Worm (Caenorhabditis elegans) whole organism, young adult: ENCODE measurements around the gene fdgt-1.

Source experiments
- F33H1.4 ChIP-seq: fragments of 200-800 bp; sonication (Bioruptor generic); IDR thresholded peaks from 2 replicates; pipeline ENCODE4 v1.3.6; 2022; ENCODE audit warnings: missing genetic modification reagents, missing genetic modification characterization, missing compliant biosample characterization
- F49E8.2 ChIP-seq: sonication (generic microtip); optimal IDR thresholded peaks from 3 replicates; lab custom pipeline; 2017; ENCODE audit warnings: missing genetic modification characterization, mild to moderate bottlenecking, missing compliant biosample characterization, antibody characterized with exemption, moderate library complexity; ENCODE audit not compliant: insufficient read depth
- F52B5.7 ChIP-seq: sonication (generic microtip); optimal IDR thresholded peaks from 2 replicates; lab custom pipeline; 2016; ENCODE audit warnings: mild to moderate bottlenecking, missing genetic modification characterization, missing compliant biosample characterization
- T07F8.4 ChIP-seq: sonication (generic microtip); optimal IDR thresholded peaks from 2 replicates; lab custom pipeline; 2016; ENCODE audit warnings: mild to moderate bottlenecking, missing genetic modification characterization, moderate library complexity, missing compliant biosample characterization
- atf-7 ChIP-seq: sonication (generic microtip); optimal IDR thresholded peaks from 2 replicates; lab custom pipeline; 2017; ENCODE audit warnings: mild to moderate bottlenecking, missing genetic modification characterization, missing compliant biosample characterization
- attf-5 ChIP-seq: fragments of 200-800 bp; sonication (Bioruptor generic); optimal IDR thresholded peaks from 2 replicates; lab custom pipeline; 2018; ENCODE audit warnings: mild to moderate bottlenecking, missing genetic modification characterization, missing compliant biosample characterization
- cebp-2 ChIP-seq: fragments of 200-800 bp; sonication (Bioruptor generic); IDR thresholded peaks from 2 replicates; pipeline ENCODE4 v1.3.6; 2022; ENCODE audit warnings: missing genetic modification characterization, missing compliant biosample characterization
- chd-7 ChIP-seq: sonication (generic microtip); optimal IDR thresholded peaks from 2 replicates; lab custom pipeline; 2016; ENCODE audit warnings: mild to moderate bottlenecking, missing genetic modification characterization, moderate library complexity, missing compliant biosample characterization
- dpl-1 ChIP-seq: fragments of 150-350 bp; optimal IDR thresholded peaks from 2 replicates; lab custom pipeline; 2014; ENCODE audit warnings: missing biosample characterization, missing genetic modification reagents, missing genetic modification characterization
- him-1 ChIP-seq: sonication (generic microtip); optimal IDR thresholded peaks from 2 replicates; lab custom pipeline; 2016; ENCODE audit warnings: missing genotype, missing genetic modification reagents, missing genetic modification characterization, missing compliant biosample characterization
- lsl-1 ChIP-seq: fragments of 200-800 bp; sonication (Bioruptor generic); optimal IDR thresholded peaks from 2 replicates; lab custom pipeline; 2018; ENCODE audit warnings: mild to moderate bottlenecking, missing genetic modification characterization, moderate library complexity, missing compliant biosample characterization
- pha-4 ChIP-seq: fragments of 150-350 bp; sonication (generic microtip); optimal IDR thresholded peaks from 2 replicates; lab custom pipeline; 2014; ENCODE audit warnings: missing biosample characterization, missing genetic modification reagents, missing genetic modification characterization
- unc-130 ChIP-seq: sonication (generic microtip); optimal IDR thresholded peaks from 2 replicates; lab custom pipeline; 2016; ENCODE audit warnings: missing genetic modification reagents, missing genetic modification characterization, missing compliant biosample characterization
- unc-62 ChIP-seq: fragments of 150-350 bp; optimal IDR thresholded peaks from 2 replicates; lab custom pipeline; 2014; ENCODE audit warnings: missing biosample characterization, missing genetic modification reagents, missing genetic modification characterization

- TF ChIP-seq unc-130 (no peak), pha-4 (tag; lab: Kevin White, UChicago) (no peak), F49E8.2 (tag; lab: Kevin White, UChicago) (no peak), lsl-1 (GFP tag; lab: Kevin White, UChicago) (no peak), F33H1.4 (GFP tag; lab: Robert Waterston, UW) (no peak), him-1 (tag; lab: Kevin White, UChicago) (no peak), cebp-2 (GFP tag; lab: Robert Waterston, UW) (no peak), F52B5.7 (tag; lab: Kevin White, UChicago) (no peak), unc-62 (GFP tag; lab: Kevin White, UChicago) (no peak), attf-5 (GFP tag; lab: Kevin White, UChicago) (no peak), T07F8.4 (tag; lab: Kevin White, UChicago) (no peak), atf-7 (tag; lab: Kevin White, UChicago) (no peak), dpl-1 (no peak), chd-7 (no peak)
These were observed 34.2 kb downstream of the fdgt-1 start, which contains the start of gene fbxb-44 for ce11 chrII:1538589-1538988.
